Fruit fly (Drosophila melanogaster) whole organism, wandering third instar larva: Measurements from ENCODE around the gene Smyd3.

Experiments
- OdsH ChIP-seq: fragments of 200-800 bp; sonication (Bioruptor generic); optimal IDR thresholded peaks from 2 replicates; lab custom pipeline; 2016; ENCODE audit warnings: missing biosample characterization, mild to moderate bottlenecking, missing genetic modification characterization
- Sp1 ChIP-seq: fragments of 200-800 bp; sonication (Bioruptor generic); optimal IDR thresholded peaks from 3 replicates; lab custom pipeline; 2019; ENCODE audit warnings: missing biosample characterization, mild to moderate bottlenecking, missing genetic modification characterization, moderate library complexity
- Vsx2 ChIP-seq: fragments of 200-300, 225-300 bp; sonication (Bioruptor generic); optimal IDR thresholded peaks from 2 replicates; lab custom pipeline; 2018; ENCODE audit warnings: missing biosample characterization, missing genetic modification characterization; ENCODE audit not compliant: partially characterized antibody
- dmrt93B ChIP-seq: fragments of 200-800 bp; sonication (Bioruptor generic); optimal IDR thresholded peaks from 2 replicates; lab custom pipeline; 2018; ENCODE audit warnings: missing biosample characterization, mild to moderate bottlenecking, missing genetic modification characterization
- ey ChIP-seq: fragments of 200-800 bp; sonication (Bioruptor generic); optimal IDR thresholded peaks from 2 replicates; lab custom pipeline; 2016; ENCODE audit warnings: missing biosample characterization, missing genetic modification characterization
- fru ChIP-seq: fragments of 200-800 bp; sonication (Bioruptor generic); optimal IDR thresholded peaks from 3 replicates; lab custom pipeline; 2016; ENCODE audit warnings: missing biosample characterization, mild to moderate bottlenecking, missing genetic modification characterization
- h ChIP-seq: fragments of 200-800 bp; sonication (Bioruptor generic); optimal IDR thresholded peaks from 3 replicates; lab custom pipeline; 2016; ENCODE audit warnings: missing biosample characterization, mild to moderate bottlenecking, missing genetic modification characterization
- jim ChIP-seq: fragments of 175-275, 200-325 bp; sonication (Bioruptor generic); optimal IDR thresholded peaks from 2 replicates; lab custom pipeline; 2016; ENCODE audit warnings: missing biosample characterization, mild to moderate bottlenecking, missing genetic modification characterization
- lola ChIP-seq: fragments of >200 bp; optimal IDR thresholded peaks from 2 replicates; lab custom pipeline; 2017; ENCODE audit warnings: missing biosample characterization, missing genetic modification characterization
- pan ChIP-seq: fragments of >200 bp; optimal IDR thresholded peaks from 2 replicates; lab custom pipeline; 2017
- sage ChIP-seq: fragments of 200-800 bp; sonication (Bioruptor generic); optimal IDR thresholded peaks from 2 replicates; lab custom pipeline; 2016; ENCODE audit warnings: missing biosample characterization, mild to moderate bottlenecking, missing genetic modification characterization
- woc ChIP-seq: sonication (Bioruptor generic); optimal IDR thresholded peaks from 2 replicates; lab custom pipeline; 2016; ENCODE audit warnings: missing biosample characterization, mild to moderate bottlenecking, missing genetic modification characterization

- TF ChIP-seq dmrt93B (GFP tag; lab: Kevin White, UChicago) (no peak), lola (GFP tag; lab: Kevin White, UChicago) (no peak), OdsH (GFP tag; lab: Kevin White, UChicago) (no peak), fru (GFP tag; lab: Kevin White, UChicago) (no peak), Vsx2 (GFP tag; lab: Kevin White, UChicago) (no peak), pan (lab: Kevin White, UChicago) (no peak), sage (GFP tag; lab: Kevin White, UChicago) (no peak), ey (no peak), woc (GFP tag; lab: Kevin White, UChicago) (no peak), jim (no peak), Sp1 (GFP tag; lab: Kevin White, UChicago) (no peak), h (GFP tag; lab: Kevin White, UChicago) (no peak)
Observed at dm6 chrX:2624525-2625006, 15.9 kb upstream of the Smyd3 start, which contains the start of the genes brv3 and Pi4KIIIalpha.
